Worm (Caenorhabditis elegans) whole organism, early embryonic: Measurements from ENCODE around the gene K09C6.9.
"Not testable (repeated sequence)": the region's sequence is repeated elsewhere in the genome, so short reads cannot be mapped to it uniquely, and the experiment has no call there.

Source experiments
- B0310.2 ChIP-seq: sonication (generic microtip); optimal IDR thresholded peaks from 2 replicates; lab custom pipeline; 2016; ENCODE audit warnings: mild to moderate bottlenecking, missing genetic modification characterization, missing compliant biosample characterization
- F13C5.2 ChIP-seq: sonication (generic microtip); optimal IDR thresholded peaks from 2 replicates; lab custom pipeline; 2017; ENCODE audit warnings: mild to moderate bottlenecking, missing genetic modification characterization, inconsistent platforms, missing compliant biosample characterization
- aly-1 ChIP-seq: sonication (generic microtip); optimal IDR thresholded peaks from 2 replicates; lab custom pipeline; 2016; ENCODE audit warnings: missing genetic modification characterization, missing compliant biosample characterization
- ama-1 ChIP-seq: fragments of 150-350 bp; optimal IDR thresholded peaks from 2 replicates; lab custom pipeline; 2014
- ceh-13 ChIP-seq: fragments of 200-800 bp; sonication (Bioruptor generic); optimal IDR thresholded peaks from 2 replicates; lab custom pipeline; 2018; ENCODE audit warnings: mild to moderate bottlenecking, missing genetic modification characterization, missing compliant biosample characterization
- ceh-36 ChIP-seq: sonication (generic microtip); optimal IDR thresholded peaks from 2 replicates; lab custom pipeline; 2016; ENCODE audit warnings: missing genetic modification characterization, inconsistent platforms, missing compliant biosample characterization
- ets-7 ChIP-seq: sonication (generic microtip); optimal IDR thresholded peaks from 2 replicates; lab custom pipeline; 2016; ENCODE audit warnings: missing genotype, missing genetic modification characterization, missing compliant biosample characterization
- flt-1 ChIP-seq: fragments of 200-800 bp; sonication (Bioruptor generic); IDR thresholded peaks from 2 replicates; pipeline ENCODE4 v1.3.6; 2022; ENCODE audit warnings: missing genetic modification characterization, missing compliant biosample characterization
- hmbx-1 ChIP-seq: sonication (generic microtip); optimal IDR thresholded peaks from 2 replicates; lab custom pipeline; 2016; ENCODE audit warnings: mild to moderate bottlenecking, missing genetic modification characterization, missing compliant biosample characterization
- hmg-4 ChIP-seq: fragments of 200-800 bp; sonication (Bioruptor generic); optimal IDR thresholded peaks from 2 replicates; lab custom pipeline; 2018; ENCODE audit warnings: mild to moderate bottlenecking, missing genetic modification characterization, missing compliant biosample characterization
- hnd-1 ChIP-seq: sonication (generic microtip); optimal IDR thresholded peaks from 2 replicates; lab custom pipeline; 2016; ENCODE audit warnings: missing genetic modification characterization, missing compliant biosample characterization
- pes-1 ChIP-seq: fragments of 200-800 bp; sonication (Bioruptor generic); IDR thresholded peaks from 2 replicates; pipeline ENCODE4 v1.3.6; 2022; ENCODE audit warnings: missing genetic modification reagents, missing genetic modification characterization, missing compliant biosample characterization
- scrt-1 ChIP-seq: fragments of 200-800 bp; sonication (Bioruptor generic); IDR thresholded peaks from 2 replicates; pipeline ENCODE4 v1.3.6; 2022; ENCODE audit warnings: missing genetic modification characterization, missing compliant biosample characterization
- sea-1 ChIP-seq: fragments of 200-800 bp; sonication (Bioruptor generic); conservative IDR thresholded peaks from 2 replicates; pipeline ENCODE4 v1.3.6; 2022; ENCODE audit warnings: missing genetic modification characterization, missing compliant biosample characterization
- tbx-11 ChIP-seq: fragments of 200-800 bp; sonication (Bioruptor generic); IDR thresholded peaks from 2 replicates; pipeline ENCODE4 v1.3.6; 2022; ENCODE audit warnings: missing genetic modification characterization, missing compliant biosample characterization
- tbx-37 ChIP-seq: fragments of 200-800 bp; sonication (Bioruptor generic); conservative IDR thresholded peaks from 2 replicates; pipeline ENCODE4 v1.3.6; 2022; ENCODE audit warnings: missing genetic modification reagents, missing genetic modification characterization, missing compliant biosample characterization
- tra-4 ChIP-seq: sonication (generic microtip); optimal IDR thresholded peaks from 2 replicates; lab custom pipeline; 2017; ENCODE audit warnings: missing genetic modification characterization, missing compliant biosample characterization

The K09C6.9 gene

ce11 chrV:854966-855365, at the start of gene K09C6.9:
Gene K09C6.9, minus strand, starts transcription at chrV:855066.
- TF ChIP-seq hmg-4 (GFP tag; lab: Kevin White, UChicago): no peak
- no peak for TF ChIP-seq ceh-13 (GFP tag; lab: Kevin White, UChicago)
- TF ChIP-seq aly-1 (tag; lab: Kevin White, UChicago): no peak
- TF ChIP-seq tbx-11: no peak
- TF ChIP-seq tra-4 (tag; lab: Kevin White, UChicago): no peak
- TF ChIP-seq ama-1 (lab: Kevin White, UChicago): no peak
- no peak for TF ChIP-seq ets-7
- no peak for TF ChIP-seq tbx-37 (GFP tag; lab: Robert Waterston, UW)
- no peak for TF ChIP-seq B0310.2
- no peak for TF ChIP-seq hnd-1 (tag; lab: Kevin White, UChicago)
- no peak for TF ChIP-seq flt-1 (GFP tag; lab: Robert Waterston, UW)
- TF ChIP-seq ceh-36 (tag; lab: Kevin White, UChicago): no peak
- TF ChIP-seq scrt-1 (GFP tag; lab: Robert Waterston, UW): no peak
- TF ChIP-seq sea-1 (GFP tag; lab: Robert Waterston, UW): no peak
- TF ChIP-seq pes-1: no peak
- TF ChIP-seq hmbx-1 (tag; lab: Kevin White, UChicago): no peak
- TF ChIP-seq F13C5.2 (tag; lab: Kevin White, UChicago): no peak

ce11 chrV:904232-904983, 49.5 kb upstream of the K09C6.9 start, which contains the start of gene trm-2A:
Gene trm-2A, plus strand, starts transcription at chrV:904963.
- no peak for TF ChIP-seq aly-1 (tag; lab: Kevin White, UChicago)
- TF ChIP-seq F13C5.2 (tag; lab: Kevin White, UChicago): peak; percentile 62
- TF ChIP-seq hmbx-1 (tag; lab: Kevin White, UChicago): no peak

ce11 chrV:903460-903859, 48.6 kb upstream of the K09C6.9 start, which contains the start of gene fmo-5:
Gene fmo-5, minus strand, starts transcription at chrV:903665.
- no peak for TF ChIP-seq ets-7
- TF ChIP-seq F13C5.2 (tag; lab: Kevin White, UChicago): no peak

- no peak for TF ChIP-seq ets-7
- no peak for TF ChIP-seq tra-4 (tag; lab: Kevin White, UChicago)
- TF ChIP-seq ceh-36 (tag; lab: Kevin White, UChicago): no peak
- no peak for TF ChIP-seq hmg-4 (GFP tag; lab: Kevin White, UChicago)
- no peak for TF ChIP-seq ceh-13 (GFP tag; lab: Kevin White, UChicago)
- no peak for TF ChIP-seq hnd-1 (tag; lab: Kevin White, UChicago)
- TF ChIP-seq F13C5.2 (tag; lab: Kevin White, UChicago): no peak
- no peak for TF ChIP-seq hmbx-1 (tag; lab: Kevin White, UChicago)
- TF ChIP-seq sea-1 (GFP tag; lab: Robert Waterston, UW): no peak
- TF ChIP-seq B0310.2: no peak
- TF ChIP-seq scrt-1 (GFP tag; lab: Robert Waterston, UW): no peak
- no peak for TF ChIP-seq tbx-37 (GFP tag; lab: Robert Waterston, UW)
- no peak for TF ChIP-seq flt-1 (GFP tag; lab: Robert Waterston, UW)
- no peak for TF ChIP-seq tbx-11
- TF ChIP-seq ama-1 (lab: Kevin White, UChicago): no peak
- no peak for TF ChIP-seq pes-1
- TF ChIP-seq aly-1 (tag; lab: Kevin White, UChicago): no peak
Measured at ce11 chrV:899087-899486, 44.2 kb upstream of the K09C6.9 start, which contains the start of gene nas-32. Gene nas-32, minus strand, starts transcription at chrV:899187.

ce11 chrV:893437-894018, 38.7 kb upstream of the K09C6.9 start, which contains the start of the genes srlf-23 and srlf-20:
Gene srlf-23, minus strand, starts transcription at chrV:893537.
Gene srlf-20, plus strand, starts transcription at chrV:893968.
- TF ChIP-seq hmbx-1 (tag; lab: Kevin White, UChicago) (no peak), tbx-37 (GFP tag; lab: Robert Waterston, UW) (no peak), aly-1 (tag; lab: Kevin White, UChicago) (no peak)

- TF ChIP-seq hmbx-1 (tag; lab: Kevin White, UChicago); pes-1; F13C5.2 (tag; lab: Kevin White, UChicago): not testable (repeated sequence)
Measured at ce11 chrV:890835-891234, 36.0 kb upstream of the K09C6.9 start, which contains the start of gene srlf-22. Gene srlf-22, plus strand, starts transcription at chrV:891135.

- no peak for TF ChIP-seq ceh-36 (tag; lab: Kevin White, UChicago)
- no peak for TF ChIP-seq scrt-1 (GFP tag; lab: Robert Waterston, UW)
- TF ChIP-seq ets-7: no peak
- TF ChIP-seq ceh-13 (GFP tag; lab: Kevin White, UChicago): no peak
- TF ChIP-seq aly-1 (tag; lab: Kevin White, UChicago): no peak
- no peak for TF ChIP-seq flt-1 (GFP tag; lab: Robert Waterston, UW)
- TF ChIP-seq sea-1 (GFP tag; lab: Robert Waterston, UW): no peak
- TF ChIP-seq tbx-11: no peak
- no peak for TF ChIP-seq hnd-1 (tag; lab: Kevin White, UChicago)
- TF ChIP-seq ama-1 (lab: Kevin White, UChicago): no peak
- no peak for TF ChIP-seq hmg-4 (GFP tag; lab: Kevin White, UChicago)
- no peak for TF ChIP-seq pes-1
- no peak for TF ChIP-seq B0310.2
Measured at ce11 chrV:890423-890822, 35.6 kb upstream of the K09C6.9 start, which contains the start of gene srlf-21. Gene srlf-21, minus strand, starts transcription at chrV:890523.
